Fruit fly (Drosophila melanogaster) whole organism, embryonic: ENCODE results near the gene CG15203.

Experiments
- CG2712 ChIP-seq: fragments of 200-800 bp; optimal IDR thresholded peaks from 3 replicates; lab custom pipeline; 2019; ENCODE audit warnings: missing biosample characterization, mild to moderate bottlenecking, missing genetic modification characterization, moderate library complexity
- CG30431 ChIP-seq: fragments of 200-800 bp; sonication (Bioruptor generic); optimal IDR thresholded peaks from 2 replicates; lab custom pipeline; 2017; ENCODE audit warnings: missing biosample characterization, missing genetic modification characterization
- CG4854 ChIP-seq: fragments of 200-800 bp; sonication (Bioruptor generic); optimal IDR thresholded peaks from 2 replicates; lab custom pipeline; 2016; ENCODE audit warnings: missing biosample characterization, missing genetic modification characterization, inconsistent platforms
- CG6813 ChIP-seq: fragments of 200-800 bp; sonication (Bioruptor generic); optimal IDR thresholded peaks from 2 replicates; lab custom pipeline; 2017; ENCODE audit warnings: missing biosample characterization, missing genetic modification characterization, mild to moderate bottlenecking, moderate library complexity, missing genetic modification reagents
- Ravus ChIP-seq: fragments of 200-800 bp; sonication (Bioruptor generic); IDR thresholded peaks from 2 replicates; pipeline ENCODE4 v1.3.6; 2022; ENCODE audit warnings: missing biosample characterization, missing genetic modification characterization
- h ChIP-seq: fragments of >200 bp; optimal IDR thresholded peaks from 2 replicates; lab custom pipeline; 2017
- mirr ChIP-seq: fragments of 200-800 bp; sonication (Bioruptor generic); optimal IDR thresholded peaks from 3 replicates; lab custom pipeline; 2018; ENCODE audit warnings: missing biosample characterization, mild to moderate bottlenecking, missing genetic modification characterization
- ssp ChIP-seq: fragments of 200-800 bp; sonication (Bioruptor generic); IDR thresholded peaks from 2 replicates; pipeline ENCODE4 v1.3.6; 2022; ENCODE audit warnings: missing biosample characterization, missing genetic modification characterization
- tx ChIP-seq: fragments of 200-800 bp; sonication (Bioruptor generic); optimal IDR thresholded peaks from 2 replicates; lab custom pipeline; 2016; ENCODE audit warnings: missing biosample characterization, missing genetic modification characterization

- TF ChIP-seq Ravus (GFP tag; lab: Robert Waterston, UW) (no peak), h (lab: Kevin White, UChicago) (no peak), CG2712 (tag; lab: Kevin White, UChicago) (no peak), CG6813 (GFP tag; lab: Kevin White, UChicago) (no peak), mirr (GFP tag; lab: Kevin White, UChicago) (no peak), CG4854 (GFP tag; lab: Kevin White, UChicago) (no peak), CG30431 (GFP tag; lab: Kevin White, UChicago) (no peak), tx (GFP tag; lab: Kevin White, UChicago) (no peak), ssp (GFP tag; lab: Robert Waterston, UW) (no peak)
Observed at dm6 chrX:11081834-11082233, 15.5 kb downstream of the CG15203 start.
